Worm (Caenorhabditis elegans) whole organism, early embryonic: ENCODE data around the gene C35C5.10.

Experiments used
- B0310.2 ChIP-seq: sonication (generic microtip); optimal IDR thresholded peaks from 2 replicates; lab custom pipeline; 2016; ENCODE audit warnings: mild to moderate bottlenecking, missing genetic modification characterization, missing compliant biosample characterization
- aly-1 ChIP-seq: sonication (generic microtip); optimal IDR thresholded peaks from 2 replicates; lab custom pipeline; 2016; ENCODE audit warnings: missing genetic modification characterization, missing compliant biosample characterization
- ama-1 ChIP-seq: fragments of 150-350 bp; optimal IDR thresholded peaks from 2 replicates; lab custom pipeline; 2014
- ceh-36 ChIP-seq: sonication (generic microtip); optimal IDR thresholded peaks from 2 replicates; lab custom pipeline; 2016; ENCODE audit warnings: missing genetic modification characterization, inconsistent platforms, missing compliant biosample characterization
- flt-1 ChIP-seq: fragments of 200-800 bp; sonication (Bioruptor generic); IDR thresholded peaks from 2 replicates; pipeline ENCODE4 v1.3.6; 2022; ENCODE audit warnings: missing genetic modification characterization, missing compliant biosample characterization
- hmbx-1 ChIP-seq: sonication (generic microtip); optimal IDR thresholded peaks from 2 replicates; lab custom pipeline; 2016; ENCODE audit warnings: mild to moderate bottlenecking, missing genetic modification characterization, missing compliant biosample characterization
- hmg-4 ChIP-seq: fragments of 200-800 bp; sonication (Bioruptor generic); optimal IDR thresholded peaks from 2 replicates; lab custom pipeline; 2018; ENCODE audit warnings: mild to moderate bottlenecking, missing genetic modification characterization, missing compliant biosample characterization
- hnd-1 ChIP-seq: sonication (generic microtip); optimal IDR thresholded peaks from 2 replicates; lab custom pipeline; 2016; ENCODE audit warnings: missing genetic modification characterization, missing compliant biosample characterization
- pes-1 ChIP-seq: fragments of 200-800 bp; sonication (Bioruptor generic); IDR thresholded peaks from 2 replicates; pipeline ENCODE4 v1.3.6; 2022; ENCODE audit warnings: missing genetic modification reagents, missing genetic modification characterization, missing compliant biosample characterization
- scrt-1 ChIP-seq: fragments of 200-800 bp; sonication (Bioruptor generic); IDR thresholded peaks from 2 replicates; pipeline ENCODE4 v1.3.6; 2022; ENCODE audit warnings: missing genetic modification characterization, missing compliant biosample characterization
- sea-1 ChIP-seq: fragments of 200-800 bp; sonication (Bioruptor generic); conservative IDR thresholded peaks from 2 replicates; pipeline ENCODE4 v1.3.6; 2022; ENCODE audit warnings: missing genetic modification characterization, missing compliant biosample characterization
- tbx-11 ChIP-seq: fragments of 200-800 bp; sonication (Bioruptor generic); IDR thresholded peaks from 2 replicates; pipeline ENCODE4 v1.3.6; 2022; ENCODE audit warnings: missing genetic modification characterization, missing compliant biosample characterization

DNA sequence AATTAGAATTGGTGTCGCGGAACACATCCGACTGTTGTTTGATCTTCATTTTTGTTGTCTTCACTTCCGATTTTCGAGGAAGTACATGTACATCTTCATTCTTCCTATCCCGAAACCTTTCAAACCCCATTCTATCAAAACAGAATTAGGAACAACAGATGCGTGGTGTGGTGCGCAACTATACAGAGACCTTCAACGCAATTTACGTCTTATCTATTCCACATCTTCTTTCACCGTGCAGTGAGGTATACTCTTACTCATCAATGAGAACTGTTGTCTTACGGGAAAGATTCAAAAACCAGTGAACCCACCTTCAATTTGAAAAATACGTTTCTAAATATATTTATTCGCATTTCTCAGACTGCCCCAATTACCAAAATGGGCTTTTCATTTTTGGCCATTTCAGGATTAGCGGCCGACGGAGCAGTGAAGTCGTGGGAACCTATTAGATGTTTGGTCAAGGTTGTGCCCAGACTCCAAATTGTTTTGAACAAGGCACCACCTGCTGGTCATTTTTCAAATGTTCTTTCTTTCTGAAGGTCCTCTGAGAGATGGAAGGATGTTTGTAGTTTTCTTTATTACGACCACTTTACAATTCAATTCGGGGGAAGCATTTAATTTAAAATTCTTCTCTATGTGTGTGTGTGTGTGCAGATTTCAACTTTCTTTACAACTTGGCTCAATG, 50.9 kb downstream of the C35C5.10 start:
- TF ChIP-seq ama-1 (lab: Kevin White, UChicago): no peak
- no peak for TF ChIP-seq tbx-11
- TF ChIP-seq hmg-4 (GFP tag; lab: Kevin White, UChicago): no peak
- no peak for TF ChIP-seq B0310.2 (tag; lab: Kevin White, UChicago)
- no peak for TF ChIP-seq hnd-1 (tag; lab: Kevin White, UChicago)
- TF ChIP-seq sea-1 (GFP tag; lab: Robert Waterston, UW): no peak
- no peak for TF ChIP-seq hmbx-1
- TF ChIP-seq flt-1 (GFP tag; lab: Robert Waterston, UW): no peak
- TF ChIP-seq pes-1 (GFP tag; lab: Robert Waterston, UW): no peak
- TF ChIP-seq scrt-1 (GFP tag; lab: Robert Waterston, UW): no peak
- no peak for TF ChIP-seq aly-1 (tag; lab: Kevin White, UChicago)
- TF ChIP-seq ceh-36: no peak
